Worm (Caenorhabditis elegans) whole organism, L4/young adult: ENCODE results near the gene F40G9.5.

ENCODE experiments used
- W03F9.2 ChIP-seq: fragments of 150-350 bp; optimal IDR thresholded peaks from 2 replicates; lab custom pipeline; 2014; ENCODE audit warnings: missing biosample characterization, missing genetic modification characterization
- him-1 ChIP-seq: sonication (generic microtip); optimal IDR thresholded peaks from 2 replicates; lab custom pipeline; 2016; ENCODE audit warnings: missing genotype, missing genetic modification reagents, missing genetic modification characterization, missing compliant biosample characterization

DNA sequence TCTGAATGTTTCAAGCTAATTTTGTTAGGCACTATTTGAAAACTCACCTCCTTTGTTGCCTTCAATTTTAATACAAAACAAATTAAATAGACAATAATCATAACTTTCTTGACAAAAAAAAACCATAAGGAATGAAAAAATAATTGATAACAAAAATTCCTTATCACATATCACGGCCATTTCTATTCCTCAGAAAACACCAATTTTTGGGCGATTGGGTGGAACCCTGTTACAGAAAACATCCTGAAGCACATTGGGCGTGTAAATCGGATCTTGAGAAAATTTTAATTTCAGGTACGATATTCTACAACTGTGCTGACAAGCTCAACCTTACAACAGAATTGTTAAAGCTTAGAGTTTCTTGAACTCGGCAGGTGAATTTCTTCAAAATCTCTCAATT lies 16.3 kb upstream of the F40G9.5 start, which contains the start of gene F40G9.8:
- TF ChIP-seq him-1 = no peak
- TF ChIP-seq W03F9.2 = no peak
